Worm (Caenorhabditis elegans): ENCODE measurements around the gene cubn-1.

DNA sequence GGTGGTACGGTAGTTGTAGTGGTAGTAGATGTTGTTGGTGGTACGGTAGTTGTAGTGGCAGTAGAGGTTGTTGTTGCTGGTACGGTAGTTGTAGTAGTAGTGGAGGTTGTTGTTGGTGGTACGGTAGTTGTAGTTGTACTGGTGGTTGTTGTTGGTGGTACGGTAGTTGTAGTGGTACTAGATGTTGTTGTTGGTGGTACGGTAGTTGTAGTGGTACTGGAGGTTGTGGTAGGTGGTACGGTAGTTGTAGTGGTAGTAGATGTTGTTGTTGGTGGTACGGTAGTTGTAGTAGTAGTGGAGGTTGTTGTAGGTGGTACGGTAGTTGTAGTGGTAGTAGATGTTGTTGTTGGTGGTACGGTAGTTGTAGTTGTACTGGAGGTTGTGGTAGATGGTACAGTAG, 21.9 kb downstream of the cubn-1 start:
- no peak for TF ChIP-seq sea-2 (GFP tag; optimal IDR thresholded peaks at IDR 0.05)
- no peak for TF ChIP-seq lin-15B (tag; optimal IDR thresholded peaks at IDR 0.05)
- TF ChIP-seq ztf-11 (tag; optimal IDR thresholded peaks at IDR 0.05) = no peak
- TF ChIP-seq nhr-12 (tag; optimal IDR thresholded peaks at IDR 0.05) = no peak
- no peak for TF ChIP-seq lin-39 (tag; optimal IDR thresholded peaks at IDR 0.05)
- no peak for TF ChIP-seq skn-1 (tag; optimal IDR thresholded peaks at IDR 0.05)
- no peak for TF ChIP-seq unc-39 (tag; optimal IDR thresholded peaks at IDR 0.05)
